Worm (Caenorhabditis elegans) whole organism, L3 larva: ENCODE measurements around the gene R11E3.2.

ENCODE experiments used
- R02D3.7 ChIP-seq: fragments of 150-350 bp; optimal IDR thresholded peaks from 2 replicates; lab custom pipeline; 2014; ENCODE audit warnings: missing biosample characterization, missing genetic modification characterization
- ZK546.5 ChIP-seq: sonication (generic microtip); optimal IDR thresholded peaks from 2 replicates; lab custom pipeline; 2017; ENCODE audit warnings: missing biosample characterization, missing genetic modification characterization
- ama-1 ChIP-seq: fragments of 150-350 bp; optimal IDR thresholded peaks from 2 replicates; lab custom pipeline; 2018
- ceh-16 ChIP-seq: sonication (generic microtip); optimal IDR thresholded peaks from 2 replicates; lab custom pipeline; 2017; ENCODE audit warnings: missing biosample characterization, missing genetic modification characterization
- ceh-82 ChIP-seq: fragments of 150-350 bp; optimal IDR thresholded peaks from 2 replicates; lab custom pipeline; 2014; ENCODE audit warnings: missing biosample characterization, missing genetic modification characterization
- ceh-9 ChIP-seq: sonication (generic microtip); optimal IDR thresholded peaks from 2 replicates; lab custom pipeline; 2018; ENCODE audit warnings: missing biosample characterization, missing genetic modification characterization
- daf-12 ChIP-seq: fragments of 150-350 bp; optimal IDR thresholded peaks from 2 replicates; lab custom pipeline; 2014; ENCODE audit warnings: missing biosample characterization, missing genetic modification reagents, missing genetic modification characterization
- egl-5 ChIP-seq: fragments of 150-350 bp; optimal IDR thresholded peaks from 2 replicates; lab custom pipeline; 2017; ENCODE audit warnings: missing biosample characterization, missing genetic modification reagents, missing genetic modification characterization, inconsistent platforms
- elt-1 ChIP-seq: fragments of 150-350 bp; optimal IDR thresholded peaks from 2 replicates; lab custom pipeline; 2014; ENCODE audit warnings: missing biosample characterization, missing genetic modification characterization
- elt-2 ChIP-seq: sonication (generic microtip); optimal IDR thresholded peaks from 2 replicates; lab custom pipeline; 2016; ENCODE audit warnings: missing genetic modification reagents, mild to moderate bottlenecking, missing genetic modification characterization, missing compliant biosample characterization
- elt-3 ChIP-seq, 3 experiments: fragments of 150-350 bp in 1 of 3; sonication (generic microtip) in 2 of 3; optimal IDR thresholded peaks; 2 replicates in 2 of 3; 4 replicates in 1 of 3; lab custom pipeline; 2014 to 2017; ENCODE audit warnings: missing biosample characterization in 3 of 3, missing genetic modification characterization in 3 of 3
- fkh-10 ChIP-seq: sonication (generic microtip); optimal IDR thresholded peaks from 2 replicates; lab custom pipeline; 2017; ENCODE audit warnings: missing biosample characterization, missing genetic modification reagents, missing genetic modification characterization
- fkh-2 ChIP-seq: fragments of 150-350 bp; optimal IDR thresholded peaks from 2 replicates; lab custom pipeline; 2014; ENCODE audit warnings: missing biosample characterization, missing genetic modification reagents, missing genetic modification characterization
- fos-1 ChIP-seq: fragments of 150-350 bp; optimal IDR thresholded peaks from 2 replicates; lab custom pipeline; 2014; ENCODE audit warnings: missing biosample characterization, missing genetic modification characterization
- hmg-11 ChIP-seq: sonication (generic microtip); optimal IDR thresholded peaks from 2 replicates; lab custom pipeline; 2016; ENCODE audit warnings: missing genetic modification characterization, missing compliant biosample characterization
- jun-1 ChIP-seq: fragments of 150-350 bp; optimal IDR thresholded peaks from 2 replicates; lab custom pipeline; 2014; ENCODE audit warnings: missing biosample characterization, missing genetic modification reagents, missing genetic modification characterization
- lin-39 ChIP-seq: fragments of 150-350 bp; optimal IDR thresholded peaks from 2 replicates; lab custom pipeline; 2018; ENCODE audit warnings: missing biosample characterization, missing genetic modification reagents, missing genetic modification characterization
- lsy-12 ChIP-seq: sonication (generic microtip); optimal IDR thresholded peaks from 2 replicates; lab custom pipeline; 2016; ENCODE audit warnings: mild to moderate bottlenecking, missing genetic modification characterization, missing compliant biosample characterization
- mdl-1 ChIP-seq: fragments of 150-350 bp; optimal IDR thresholded peaks from 2 replicates; lab custom pipeline; 2014; ENCODE audit warnings: missing biosample characterization, missing genetic modification characterization
- mml-1 ChIP-seq: fragments of 150-350 bp; sonication (generic microtip); optimal IDR thresholded peaks from 3 replicates; lab custom pipeline; 2014; ENCODE audit warnings: missing biosample characterization, missing genetic modification characterization
- nfya-1 ChIP-seq: sonication (generic microtip); optimal IDR thresholded peaks from 2 replicates; lab custom pipeline; 2017; ENCODE audit warnings: missing genetic modification characterization, mild to moderate bottlenecking, missing compliant biosample characterization, antibody characterized with exemption, moderate library complexity; ENCODE audit not compliant: insufficient read depth
- nhr-11 ChIP-seq: fragments of 150-350 bp; optimal IDR thresholded peaks from 2 replicates; lab custom pipeline; 2014; ENCODE audit warnings: missing biosample characterization, missing genetic modification characterization
- nhr-237 ChIP-seq: fragments of 150-350 bp; optimal IDR thresholded peaks from 2 replicates; lab custom pipeline; 2014; ENCODE audit warnings: missing biosample characterization, missing genetic modification characterization
- nhr-25 ChIP-seq: sonication (generic microtip); optimal IDR thresholded peaks from 2 replicates; lab custom pipeline; 2017; ENCODE audit warnings: missing biosample characterization, missing genetic modification characterization
- nhr-28 ChIP-seq: fragments of 150-350 bp; optimal IDR thresholded peaks from 2 replicates; lab custom pipeline; 2014; ENCODE audit warnings: missing biosample characterization, missing genetic modification characterization
- nhr-43 ChIP-seq: sonication (generic microtip); optimal IDR thresholded peaks from 2 replicates; lab custom pipeline; 2016; ENCODE audit warnings: mild to moderate bottlenecking, missing genetic modification characterization, missing compliant biosample characterization; ENCODE audit not compliant: poor library complexity, severe bottlenecking
- nhr-76 ChIP-seq: fragments of 150-350 bp; sonication (generic microtip); optimal IDR thresholded peaks from 5 replicates; lab custom pipeline; 2014; ENCODE audit warnings: missing biosample characterization, missing genetic modification characterization
- pha-4 ChIP-seq: fragments of 150-350 bp; optimal IDR thresholded peaks from 2 replicates; lab custom pipeline; 2014; ENCODE audit warnings: missing biosample characterization, missing genetic modification reagents, missing genetic modification characterization
- skn-1 ChIP-seq: fragments of 150-350 bp; optimal IDR thresholded peaks from 2 replicates; lab custom pipeline; 2014; ENCODE audit warnings: missing biosample characterization, missing genetic modification characterization
- tbx-2 ChIP-seq: sonication (generic microtip); optimal IDR thresholded peaks from 2 replicates; lab custom pipeline; 2016; ENCODE audit warnings: mild to moderate bottlenecking, missing genetic modification characterization, missing compliant biosample characterization
- unc-39 ChIP-seq: sonication (generic microtip); optimal IDR thresholded peaks from 4 replicates; lab custom pipeline; 2017; ENCODE audit warnings: missing biosample characterization, missing genetic modification characterization
- zag-1 ChIP-seq: fragments of 150-350 bp; optimal IDR thresholded peaks from 2 replicates; lab custom pipeline; 2014; ENCODE audit warnings: missing biosample characterization, missing genetic modification characterization
- ztf-4 ChIP-seq: fragments of 150-350 bp; optimal IDR thresholded peaks from 2 replicates; lab custom pipeline; 2014; ENCODE audit warnings: missing biosample characterization, missing genetic modification characterization

The R11E3.2 gene

ce11 chrIV:4763844-4764243 is 8.0 kb upstream of the R11E3.2 start, which contains the start of gene Y17G9B.2:
TSS of gene Y17G9B.2 (plus strand) at chrIV:4764144.
- TF ChIP-seq elt-3 (tag; optimal IDR thresholded peaks at IDR 0.05; lab: Kevin White, UChicago) (no peak), fkh-10 (GFP tag; lab: Kevin White, UChicago) (no peak), ztf-4 (no peak), elt-2 (tag; lab: Kevin White, UChicago) (no peak), unc-39 (tag; lab: Kevin White, UChicago) (no peak), mml-1 (tag; lab: Kevin White, UChicago) (no peak), ZK546.5 (no peak), zag-1 (tag; lab: Kevin White, UChicago) (no peak), nhr-237 (tag; lab: Kevin White, UChicago) (no peak)

- no peak for TF ChIP-seq pha-4 (tag; lab: Kevin White, UChicago)
- TF ChIP-seq ceh-16, result no peak
- no peak for TF ChIP-seq ceh-9 (tag; lab: Kevin White, UChicago)
- no peak for TF ChIP-seq fkh-10 (GFP tag; lab: Kevin White, UChicago)
- TF ChIP-seq ama-1 (lab: Kevin White, UChicago), result no peak
- no peak for TF ChIP-seq mml-1 (tag; lab: Kevin White, UChicago)
- no peak for TF ChIP-seq unc-39 (tag; lab: Kevin White, UChicago)
- TF ChIP-seq daf-12 (tag; lab: Kevin White, UChicago), result no peak
- no peak for TF ChIP-seq hmg-11
- TF ChIP-seq R02D3.7 (tag; lab: Kevin White, UChicago), result no peak
- TF ChIP-seq nhr-25 (tag; lab: Kevin White, UChicago), result no peak
- no peak for TF ChIP-seq egl-5 (tag; lab: Kevin White, UChicago)
- TF ChIP-seq nfya-1 (tag; lab: Kevin White, UChicago), result no peak
- no peak for TF ChIP-seq skn-1 (tag; lab: Kevin White, UChicago)
- TF ChIP-seq nhr-11 (tag; lab: Kevin White, UChicago), result no peak
- TF ChIP-seq lsy-12, result no peak
Measured at ce11 chrIV:4764422-4764821, 7.5 kb upstream of the R11E3.2 start, which contains the start of gene npp-26. TSS of gene npp-26 (plus strand) at chrIV:4764722.

- TF ChIP-seq egl-5 (tag; lab: Kevin White, UChicago), result no peak
- no peak for TF ChIP-seq nhr-76 (tag; lab: Kevin White, UChicago)
- TF ChIP-seq nhr-43 (tag; lab: Kevin White, UChicago), result no peak
- no peak for TF ChIP-seq jun-1 (tag; lab: Kevin White, UChicago)
- TF ChIP-seq lin-39, result no peak
- TF ChIP-seq elt-2 (tag; lab: Kevin White, UChicago), result no peak
- TF ChIP-seq mml-1 (tag; lab: Kevin White, UChicago), result no peak
- TF ChIP-seq ztf-4, result no peak
- TF ChIP-seq nhr-11 (tag; lab: Kevin White, UChicago), result no peak
- TF ChIP-seq ZK546.5, result no peak
- TF ChIP-seq hmg-11, result no peak
- no peak for TF ChIP-seq tbx-2 (tag; lab: Kevin White, UChicago)
- no peak for TF ChIP-seq elt-3 (tag; optimal IDR thresholded peaks at IDR 0.05; lab: Kevin White, UChicago)
- no peak for TF ChIP-seq ceh-82 (tag; lab: Kevin White, UChicago)
- TF ChIP-seq ceh-16, result no peak
- no peak for TF ChIP-seq zag-1 (tag; lab: Kevin White, UChicago)
Measured at ce11 chrIV:4776001-4776400, 4.1 kb downstream of the R11E3.2 start, which contains the start of gene R11E3.19. TSS of gene R11E3.19 (minus strand) at chrIV:4776101.

ce11 chrIV:4776501-4776900 is 4.6 kb downstream of the R11E3.2 start:
- TF ChIP-seq zag-1 (tag; lab: Kevin White, UChicago) (no peak), nfya-1 (tag; lab: Kevin White, UChicago) (peak; percentile 94)

- TF ChIP-seq mdl-1 (tag; lab: Kevin White, UChicago) (no peak), daf-12 (tag; lab: Kevin White, UChicago) (no peak), elt-2 (tag; lab: Kevin White, UChicago) (no peak), fkh-10 (GFP tag; lab: Kevin White, UChicago) (no peak), elt-1 (tag; lab: Kevin White, UChicago) (no peak), fos-1 (tag; lab: Kevin White, UChicago) (no peak), fkh-2 (tag; lab: Kevin White, UChicago) (no peak), ceh-16 (no peak), ceh-9 (tag; lab: Kevin White, UChicago) (no peak), nhr-28 (tag; lab: Kevin White, UChicago) (no peak)
Measured at ce11 chrIV:4780129-4780528, 8.2 kb downstream of the R11E3.2 start, which contains the start of gene set-15. TSS of gene set-15 (minus strand) at chrIV:4780229.
